Worm (Caenorhabditis elegans): Measurements from ENCODE around the gene F58B4.6.
A peak's percentile ranks its signal among the peaks of the same experiment; 100 is the strongest.

Gene F58B4.6

DNA sequence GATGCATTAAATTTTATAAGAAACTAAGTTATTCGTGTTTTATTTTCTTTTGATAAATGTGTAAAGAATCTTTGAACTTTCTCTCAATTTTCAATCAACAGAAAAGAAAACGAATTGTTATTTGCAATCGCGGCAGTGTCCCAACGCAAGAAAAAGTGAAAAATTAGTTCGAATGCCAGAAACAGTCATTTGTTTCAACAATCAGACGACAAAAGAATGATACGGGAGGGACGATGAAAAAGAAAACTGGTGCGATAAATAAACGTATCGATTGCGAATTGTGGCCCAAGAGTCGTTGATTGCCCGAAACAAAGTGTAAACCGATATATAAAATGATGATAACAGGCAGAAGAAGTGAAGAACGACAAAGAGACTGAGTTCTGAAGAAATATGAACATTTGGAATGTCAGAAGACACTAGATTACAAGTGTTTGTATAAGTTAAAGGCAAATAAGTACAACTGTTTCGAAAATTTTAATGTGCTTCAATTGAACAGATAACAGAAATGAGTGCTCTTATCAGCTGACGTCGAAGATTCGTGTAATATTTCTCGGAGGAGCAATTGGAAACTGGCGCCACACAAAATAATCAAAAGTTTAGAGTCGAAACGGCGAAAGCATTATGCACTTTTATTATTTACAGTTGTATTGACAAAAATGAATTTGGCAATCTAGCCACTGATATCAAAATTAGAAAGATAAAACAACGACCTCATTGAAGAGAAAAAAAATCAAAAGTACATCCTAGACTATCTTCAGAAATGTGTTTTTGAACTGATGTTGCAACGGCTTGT, 46.8 kb upstream of the F58B4.6 start (continued):
- no peak for TF ChIP-seq R02D3.7 (tag; optimal IDR thresholded peaks at IDR 0.05)
- no peak for TF ChIP-seq unc-55 (GFP tag; optimal IDR thresholded peaks at IDR 0.05)
- TF ChIP-seq F13H6.1 (tag; optimal IDR thresholded peaks at IDR 0.05), result peak; percentile 6
- TF ChIP-seq elt-3 (tag; optimal IDR thresholded peaks at IDR 0.05), result no peak

DNA sequence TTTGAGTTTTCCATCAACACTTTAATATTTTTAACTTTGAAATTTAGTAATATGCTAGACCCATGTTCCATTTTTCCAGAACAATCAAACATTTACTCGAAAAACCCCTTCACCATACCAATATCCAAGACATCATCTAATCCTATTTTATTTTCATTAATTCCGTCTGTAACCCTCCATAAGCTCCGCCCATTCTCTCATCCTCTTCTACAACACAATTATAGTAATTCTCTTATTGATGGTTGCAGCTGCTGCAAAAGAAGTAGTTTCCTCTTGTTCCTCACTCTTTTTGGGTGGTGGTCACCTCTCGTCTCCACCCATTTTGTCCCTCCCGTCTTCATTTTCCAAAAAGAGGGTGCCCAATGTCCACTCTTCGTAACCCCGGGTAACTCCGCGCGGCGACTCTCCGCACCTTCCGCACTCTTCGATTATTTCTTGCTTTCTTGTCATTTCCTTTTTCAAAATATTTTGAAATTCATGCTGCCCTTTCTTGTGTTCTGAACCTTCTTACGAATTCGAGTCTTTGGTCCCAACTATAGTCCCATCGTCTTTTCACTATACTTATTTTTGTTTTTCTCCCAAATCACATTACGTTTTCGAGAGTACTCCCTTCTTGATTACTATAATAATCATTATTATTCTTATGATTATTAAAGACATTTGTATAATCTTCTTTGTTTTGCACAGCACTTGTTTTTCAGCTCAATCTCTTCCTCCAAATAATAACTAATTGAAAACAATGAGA, 44.5 kb upstream of the F58B4.6 start, which contains the start of gene F32D8.1:
Gene F32D8.1 (plus strand): TSS at position 695 of the 745 bp plus-strand sequence.
- TF ChIP-seq dmd-4 (tag; optimal IDR thresholded peaks at IDR 0.05) (no peak), unc-55 (GFP tag; optimal IDR thresholded peaks at IDR 0.05) (no peak), ama-1 (optimal IDR thresholded peaks at IDR 0.05) (no peak), blmp-1 (tag; optimal IDR thresholded peaks at IDR 0.05; ENCODE audit: insufficient read depth) (no peak), F13H6.1 (tag; optimal IDR thresholded peaks at IDR 0.05) (no peak), nhr-129 (tag; optimal IDR thresholded peaks at IDR 0.05) (no peak), ceh-82 (tag; optimal IDR thresholded peaks at IDR 0.05) (no peak), nhr-12 (tag; optimal IDR thresholded peaks at IDR 0.05) (no peak)

DNA sequence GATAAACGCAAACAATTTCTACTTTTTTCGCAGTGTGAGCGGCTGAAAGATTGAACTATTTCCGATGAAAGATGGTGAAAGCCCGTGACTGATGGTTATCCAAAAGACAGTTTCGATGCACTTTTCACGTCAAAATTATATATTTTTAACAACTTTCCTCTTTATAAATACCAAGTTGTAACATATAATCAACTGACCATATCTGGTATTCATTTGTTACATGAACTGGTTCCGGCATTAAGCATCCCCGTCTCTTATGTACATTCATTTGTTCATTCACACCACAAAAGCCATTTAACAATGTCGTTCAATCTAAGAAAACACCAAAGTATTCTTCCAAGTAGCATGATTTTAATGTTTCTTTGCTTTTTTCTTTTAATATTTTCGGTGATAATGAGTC, 41.4 kb upstream of the F58B4.6 start, which contains the start of gene F32D8.2:
Gene F32D8.2 (plus strand): TSS at position 301 of the 400 bp plus-strand sequence.
- TF ChIP-seq nhr-11 (tag; optimal IDR thresholded peaks at IDR 0.05) (no peak), Y55F3AM.14 (GFP tag; optimal IDR thresholded peaks at IDR 0.05) (no peak), F13H6.1 (tag; optimal IDR thresholded peaks at IDR 0.05) (no peak), ztf-4 (tag; optimal IDR thresholded peaks at IDR 0.05) (no peak), lin-11 (tag; optimal IDR thresholded peaks at IDR 0.05) (no peak), elt-3 (tag; optimal IDR thresholded peaks at IDR 0.05) (no peak), unc-62 (GFP tag; optimal IDR thresholded peaks at IDR 0.05) (no peak), C34F6.9 (tag; optimal IDR thresholded peaks at IDR 0.05) (no peak), crh-2 (tag; optimal IDR thresholded peaks at IDR 0.05) (no peak), egl-27 (tag; optimal IDR thresholded peaks at IDR 0.05) (no peak), skn-1 (tag; optimal IDR thresholded peaks at IDR 0.05) (no peak), nhr-77 (tag; optimal IDR thresholded peaks at IDR 0.05) (no peak), ztf-1 (GFP tag; conservative IDR thresholded peaks at IDR 0.05) (no peak)

DNA sequence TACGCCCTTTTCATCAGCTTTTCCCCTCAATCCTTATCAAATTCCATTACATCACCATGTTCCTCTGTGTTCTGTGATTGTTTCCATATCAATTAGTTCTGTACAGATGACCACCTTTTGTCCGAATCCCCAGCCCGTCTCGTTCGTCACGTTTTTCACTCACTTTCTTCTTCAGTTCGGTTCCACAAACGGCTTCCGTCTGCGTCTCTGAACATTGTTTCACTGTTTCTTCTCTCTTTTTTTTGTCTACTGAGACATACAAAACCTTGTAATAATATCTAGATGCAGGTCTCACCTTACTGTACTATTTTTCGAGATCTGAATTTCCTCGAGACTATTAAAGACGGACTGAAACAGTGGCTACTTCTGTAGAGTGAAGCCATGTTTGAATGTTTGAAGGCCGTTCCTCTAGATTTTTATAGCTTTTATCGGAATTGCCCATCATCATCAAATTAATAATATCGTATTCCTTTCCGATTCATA, 38.4 kb upstream of the F58B4.6 start, which contains the start of gene F32D8.3:
Gene F32D8.3 (plus strand): TSS at position 433 of the 483 bp plus-strand sequence.
- no peak for TF ChIP-seq Y55F3AM.14 (GFP tag; optimal IDR thresholded peaks at IDR 0.05)
- TF ChIP-seq sma-9 (GFP tag; optimal IDR thresholded peaks at IDR 0.05), result peak; percentile 16
- no peak for TF ChIP-seq sma-9 (tag; optimal IDR thresholded peaks at IDR 0.05)
- no peak for TF ChIP-seq lsy-2 (tag; optimal IDR thresholded peaks at IDR 0.05)
- peak; percentile 39 for TF ChIP-seq nhr-21 (tag; optimal IDR thresholded peaks at IDR 0.05)
- peak; percentile 71 for TF ChIP-seq blmp-1 (tag; optimal IDR thresholded peaks at IDR 0.05; ENCODE audit: insufficient read depth)
- peak; percentile 19 for TF ChIP-seq nhr-25 (tag; optimal IDR thresholded peaks at IDR 0.05)

ce11 chrV:10887564-10887963, 37.3 kb upstream of the F58B4.6 start:
- TF ChIP-seq lin-39 (tag; optimal IDR thresholded peaks at IDR 0.05), result no peak
- peak; percentile 83 for TF ChIP-seq Y55F3AM.14 (GFP tag; optimal IDR thresholded peaks at IDR 0.05)
- no peak for TF ChIP-seq peb-1 (tag; optimal IDR thresholded peaks at IDR 0.05)

ce11 chrV:10888153-10888552, 36.7 kb upstream of the F58B4.6 start:
- TF ChIP-seq sma-9 (GFP tag; optimal IDR thresholded peaks at IDR 0.05) (peak; percentile 11), sma-9 (tag; optimal IDR thresholded peaks at IDR 0.05) (no peak), nhr-25 (tag; optimal IDR thresholded peaks at IDR 0.05) (no peak)

Data from whole organism, L2 larva.